Worm (Caenorhabditis elegans): ENCODE data around the gene C53D6.6.
A peak's percentile ranks its signal among the peaks of the same experiment; 100 is the strongest.

The C53D6.6 gene

ce11 chrIV:9034340-9034739 is 1.9 kb upstream of the C53D6.6 start, which contains the start of gene C53D6.10:
TSS of gene C53D6.10 (minus strand) at chrIV:9034440.
- no peak for TF ChIP-seq aly-2 (tag; optimal IDR thresholded peaks at IDR 0.05)
- TF ChIP-seq fos-1 (tag; optimal IDR thresholded peaks at IDR 0.05): no peak
- no peak for TF ChIP-seq egl-27 (tag; optimal IDR thresholded peaks at IDR 0.05)
- no peak for TF ChIP-seq ama-1 (optimal IDR thresholded peaks at IDR 0.05)
- TF ChIP-seq rnt-1 (tag; optimal IDR thresholded peaks at IDR 0.05): no peak
- no peak for TF ChIP-seq lir-3 (tag; optimal IDR thresholded peaks at IDR 0.05; ENCODE audit: poor library complexity)
- TF ChIP-seq pqm-1 (tag; optimal IDR thresholded peaks at IDR 0.05): no peak
- no peak for TF ChIP-seq snu-23 (GFP tag; optimal IDR thresholded peaks at IDR 0.05)
- no peak for TF ChIP-seq tbx-2 (tag; optimal IDR thresholded peaks at IDR 0.05)
- TF ChIP-seq nhr-84 (tag; optimal IDR thresholded peaks at IDR 0.05): no peak
- TF ChIP-seq fkh-10 (GFP tag; optimal IDR thresholded peaks at IDR 0.05): no peak
- no peak for TF ChIP-seq vab-15 (tag; optimal IDR thresholded peaks at IDR 0.05)
- no peak for TF ChIP-seq egl-13 (tag; optimal IDR thresholded peaks at IDR 0.05)
- TF ChIP-seq nhr-76 (tag; optimal IDR thresholded peaks at IDR 0.05): no peak

ce11 chrIV:9021245-9021779 is 11.2 kb downstream of the C53D6.6 start:
- no peak for TF ChIP-seq jun-1 (tag; optimal IDR thresholded peaks at IDR 0.05)
- no peak for TF ChIP-seq ces-1 (GFP tag; optimal IDR thresholded peaks at IDR 0.05)
- no peak for TF ChIP-seq skn-1 (tag; optimal IDR thresholded peaks at IDR 0.05)
- TF ChIP-seq hlh-4 (tag; optimal IDR thresholded peaks at IDR 0.05): no peak
- peak; percentile 3 for TF ChIP-seq xbp-1 (tag; optimal IDR thresholded peaks at IDR 0.05)
- peak; percentile 24 for TF ChIP-seq rnt-1 (tag; optimal IDR thresholded peaks at IDR 0.05)
- no peak for TF ChIP-seq pqm-1 (tag; optimal IDR thresholded peaks at IDR 0.05)
- no peak for TF ChIP-seq ceh-8 (GFP tag; optimal IDR thresholded peaks at IDR 0.05)
- peak; percentile 40 to 51 for TF ChIP-seq efl-1 (optimal IDR thresholded peaks at IDR 0.05)
- peak; percentile 44 to 58 for TF ChIP-seq efl-1 (GFP tag; optimal IDR thresholded peaks at IDR 0.05 in 1 of 2)
- no peak for TF ChIP-seq Y116A8C.19 (tag; optimal IDR thresholded peaks at IDR 0.05; ENCODE audit: borderline replicate concordance)
- no peak for TF ChIP-seq isw-1 (GFP tag; IDR thresholded peaks at IDR 0.05)
- no peak for TF ChIP-seq nhr-11 (tag; optimal IDR thresholded peaks at IDR 0.05)
- no peak for TF ChIP-seq mef-2 (tag; optimal IDR thresholded peaks at IDR 0.05)
- no peak for TF ChIP-seq pax-3 (tag; optimal IDR thresholded peaks at IDR 0.05)
- TF ChIP-seq mep-1 (tag; optimal IDR thresholded peaks at IDR 0.05): peak; percentile 61
- TF ChIP-seq nhr-85 (tag): peak; percentile 66
- TF ChIP-seq sup-37 (GFP tag; optimal IDR thresholded peaks at IDR 0.05): no peak
- no peak for TF ChIP-seq ztf-11 (tag; optimal IDR thresholded peaks at IDR 0.05)
- peak; percentile 85 for TF ChIP-seq F16B12.6 (tag; optimal IDR thresholded peaks at IDR 0.05)
- peak in 1 of 2 experiments; percentile 3 for TF ChIP-seq lin-35 (GFP tag; optimal IDR thresholded peaks at IDR 0.05)
- no peak for TF ChIP-seq zip-4 (GFP tag; optimal IDR thresholded peaks at IDR 0.05)
- TF ChIP-seq zag-1 (tag; optimal IDR thresholded peaks at IDR 0.05): no peak
- no peak for TF ChIP-seq nhr-47 (tag; optimal IDR thresholded peaks at IDR 0.05)
- TF ChIP-seq hlh-17 (GFP tag; optimal IDR thresholded peaks at IDR 0.05; ENCODE audit: borderline replicate concordance): no peak
- no peak for TF ChIP-seq irx-1 (tag; optimal IDR thresholded peaks at IDR 0.05)
- TF ChIP-seq ceh-82 (tag; optimal IDR thresholded peaks at IDR 0.05): no peak
- no peak for TF ChIP-seq efl-3 (GFP tag; optimal IDR thresholded peaks at IDR 0.05)
- no peak for TF ChIP-seq mab-9 (GFP tag; IDR thresholded peaks at IDR 0.05)
- peak in 2 of 3 experiments; percentile 16 to 49 for TF ChIP-seq dpl-1 (GFP tag; optimal IDR thresholded peaks at IDR 0.05)
- no peak for TF ChIP-seq sox-4 (tag; optimal IDR thresholded peaks at IDR 0.05)
- TF ChIP-seq swsn-7 (tag; optimal IDR thresholded peaks at IDR 0.05): peak; percentile 10
- no peak for TF ChIP-seq aha-1 (tag; optimal IDR thresholded peaks at IDR 0.05)
- TF ChIP-seq ceh-63 (GFP tag; optimal IDR thresholded peaks at IDR 0.05): no peak

Data from whole organism, L1 larva.